Fruit fly (Drosophila melanogaster): ENCODE data around the gene CG31436.

DNA sequence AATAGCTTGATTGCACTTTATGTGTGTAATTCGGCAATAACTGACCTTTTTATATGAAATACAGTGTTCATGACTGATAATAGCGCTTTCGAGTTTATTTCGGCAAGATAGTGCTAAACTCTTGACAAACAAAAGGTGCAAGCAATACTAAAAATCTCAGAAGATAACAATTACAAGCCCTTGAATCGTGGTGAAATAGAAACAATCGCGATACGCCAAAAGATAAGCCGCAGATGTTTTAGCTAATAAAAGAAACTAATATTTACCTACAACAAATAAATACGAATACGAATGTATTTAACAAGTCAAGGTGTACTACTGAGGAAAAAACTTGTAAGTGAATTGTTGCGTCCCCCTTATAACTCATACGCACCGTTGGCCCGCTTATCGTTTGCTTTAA is 28.7 kb upstream of the CG31436 start:
- TF ChIP-seq svp (GFP tag) (no peak), CG34406 (GFP tag; optimal IDR thresholded peaks at IDR 0.05) (no peak), esn (GFP tag; optimal IDR thresholded peaks at IDR 0.05) (no peak), CG16779 (tag; optimal IDR thresholded peaks at IDR 0.05) (peak; percentile 2), dac (GFP tag; optimal IDR thresholded peaks at IDR 0.05) (no peak), Eip93F (GFP tag; optimal IDR thresholded peaks at IDR 0.05) (no peak), CG7368 (GFP tag; optimal IDR thresholded peaks at IDR 0.05) (no peak), CG4318 (GFP tag; optimal IDR thresholded peaks at IDR 0.05) (no peak), Ets21C (GFP tag; optimal IDR thresholded peaks at IDR 0.05) (no peak), Hr38 (GFP tag; optimal IDR thresholded peaks at IDR 0.05) (no peak), spab (GFP tag; optimal IDR thresholded peaks at IDR 0.05) (no peak), CG8319 (GFP tag; optimal IDR thresholded peaks at IDR 0.05) (no peak)
